Worm (Caenorhabditis elegans) whole organism, young adult: ENCODE results near the gene W10D9.1.

Source experiments
- Y53F4B.3 ChIP-seq: fragments of 200-800 bp; sonication (Bioruptor generic); IDR thresholded peaks from 2 replicates; pipeline ENCODE4 v1.3.6; 2022; ENCODE audit warnings: missing genetic modification reagents, missing genetic modification characterization, missing compliant biosample characterization
- hlh-12 ChIP-seq: sonication (generic microtip); optimal IDR thresholded peaks from 2 replicates; lab custom pipeline; 2016; ENCODE audit warnings: missing genetic modification characterization, missing compliant biosample characterization
- tlf-1 ChIP-seq: fragments of 200-800 bp; sonication (Bioruptor generic); optimal IDR thresholded peaks from 2 replicates; lab custom pipeline; 2018; ENCODE audit warnings: mild to moderate bottlenecking, missing genetic modification characterization, missing compliant biosample characterization
- unc-62 ChIP-seq: fragments of 150-350 bp; optimal IDR thresholded peaks from 2 replicates; lab custom pipeline; 2014; ENCODE audit warnings: missing biosample characterization, missing genetic modification reagents, missing genetic modification characterization
- ztf-22 ChIP-seq: fragments of 200-800 bp; sonication (Bioruptor generic); optimal IDR thresholded peaks from 2 replicates; lab custom pipeline; 2018; ENCODE audit warnings: mild to moderate bottlenecking, missing genetic modification characterization, moderate library complexity, missing compliant biosample characterization

DNA sequence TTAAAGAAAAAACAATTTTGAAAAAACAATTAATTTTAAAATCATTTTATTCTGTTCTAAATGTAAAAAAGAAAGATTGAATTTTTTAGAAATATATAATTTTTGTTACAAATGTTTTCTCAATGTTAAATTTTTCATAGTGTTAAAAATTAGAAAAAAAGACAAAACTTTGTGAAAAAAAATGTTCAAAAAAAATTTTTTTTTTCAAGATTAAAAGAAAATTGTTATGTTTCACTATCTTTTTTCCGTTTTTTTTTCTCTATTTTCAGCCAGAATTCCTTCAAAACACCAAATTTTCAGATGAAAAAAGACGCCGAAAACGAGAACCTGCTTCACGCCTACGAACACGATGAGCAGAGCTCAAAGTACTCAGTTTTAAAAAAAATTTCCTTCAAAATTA is 40.4 kb downstream of the W10D9.1 start, which contains the start of gene sms-5:
- TF ChIP-seq ztf-22 (GFP tag; lab: Kevin White, UChicago): no peak
- no peak for TF ChIP-seq Y53F4B.3 (GFP tag; lab: Robert Waterston, UW)
- no peak for TF ChIP-seq unc-62 (GFP tag; lab: Kevin White, UChicago)
- no peak for TF ChIP-seq tlf-1 (GFP tag; lab: Kevin White, UChicago)
- TF ChIP-seq hlh-12 (tag; lab: Kevin White, UChicago): no peak
